Fruit fly (Drosophila melanogaster) Kc167 (cell line): ENCODE results near the gene CG33791.

Experiments used
- Myc ChIP-seq: fragments of >200 bp; optimal IDR thresholded peaks from 2 replicates; lab custom pipeline; 2017; ENCODE audit warnings: missing external identifiers
- psq ChIP-seq: fragments of >200 bp; optimal IDR thresholded peaks from 2 replicates; lab custom pipeline; 2017; ENCODE audit warnings: missing external identifiers
- ttk ChIP-seq: sonication (Bioruptor generic); optimal IDR thresholded peaks from 2 replicates; lab custom pipeline; 2017; ENCODE audit warnings: missing external identifiers

- TF ChIP-seq Myc (lab: Kevin White, UChicago) = no peak
- TF ChIP-seq ttk (lab: Kevin White, UChicago) = no peak
- TF ChIP-seq psq (lab: Kevin White, UChicago) = no peak
Measured at dm6 chr3L:1649363-1649762, 46.6 kb downstream of the CG33791 start.
